Worm (Caenorhabditis elegans) whole organism, L2 larva: ENCODE data around the gene col-84.

Source experiments
- C34F6.9 ChIP-seq: fragments of 150-350 bp; optimal IDR thresholded peaks from 2 replicates; lab custom pipeline; 2014; ENCODE audit warnings: missing biosample characterization, missing genetic modification characterization
- F13H6.1 ChIP-seq: sonication (generic microtip); optimal IDR thresholded peaks from 2 replicates; lab custom pipeline; 2016; ENCODE audit warnings: missing genetic modification characterization, missing compliant biosample characterization
- R02D3.7 ChIP-seq: fragments of 150-350 bp; optimal IDR thresholded peaks from 2 replicates; lab custom pipeline; 2014; ENCODE audit warnings: missing biosample characterization, missing genetic modification characterization
- Y55F3AM.14 ChIP-seq: fragments of 200-800 bp; sonication (Bioruptor generic); optimal IDR thresholded peaks from 2 replicates; lab custom pipeline; 2018; ENCODE audit warnings: mild to moderate bottlenecking, missing genetic modification characterization, missing compliant biosample characterization
- ZK546.5 ChIP-seq: sonication (generic microtip); optimal IDR thresholded peaks from 2 replicates; lab custom pipeline; 2017; ENCODE audit warnings: missing biosample characterization, missing genetic modification characterization
- alr-1 ChIP-seq: fragments of 150-350 bp; optimal IDR thresholded peaks from 2 replicates; lab custom pipeline; 2014; ENCODE audit warnings: missing biosample characterization, missing genetic modification characterization
- aly-2 ChIP-seq: fragments of 150-350 bp; optimal IDR thresholded peaks from 2 replicates; lab custom pipeline; 2014; ENCODE audit warnings: missing biosample characterization, missing genetic modification characterization
- blmp-1 ChIP-seq: sonication (generic microtip); optimal IDR thresholded peaks from 2 replicates; lab custom pipeline; 2017; ENCODE audit warnings: missing genetic modification characterization, mild to moderate bottlenecking, missing compliant biosample characterization, antibody characterized with exemption, moderate library complexity; ENCODE audit not compliant: insufficient read depth
- ceh-16 ChIP-seq: fragments of 150-350 bp; optimal IDR thresholded peaks from 2 replicates; lab custom pipeline; 2014; ENCODE audit warnings: missing biosample characterization, missing genetic modification characterization
- ceh-82 ChIP-seq: fragments of 150-350 bp; optimal IDR thresholded peaks from 2 replicates; lab custom pipeline; 2014; ENCODE audit warnings: missing biosample characterization, missing genetic modification characterization
- crh-2 ChIP-seq: sonication (generic microtip); optimal IDR thresholded peaks from 2 replicates; lab custom pipeline; 2017; ENCODE audit warnings: missing biosample characterization, missing genetic modification characterization
- dmd-4 ChIP-seq: sonication (generic microtip); optimal IDR thresholded peaks from 2 replicates; lab custom pipeline; 2017; ENCODE audit warnings: missing biosample characterization, missing genetic modification characterization
- egl-27 ChIP-seq: sonication (generic microtip); optimal IDR thresholded peaks from 3 replicates; lab custom pipeline; 2017; ENCODE audit warnings: missing biosample characterization, missing genetic modification reagents, missing genetic modification characterization
- elt-1 ChIP-seq: fragments of 150-350 bp; optimal IDR thresholded peaks from 2 replicates; lab custom pipeline; 2014; ENCODE audit warnings: missing biosample characterization, missing genetic modification characterization
- elt-3 ChIP-seq: sonication (generic microtip); optimal IDR thresholded peaks from 2 replicates; lab custom pipeline; 2017; ENCODE audit warnings: missing biosample characterization, missing genetic modification characterization
- fos-1 ChIP-seq: fragments of 150-350 bp; optimal IDR thresholded peaks from 2 replicates; lab custom pipeline; 2014; ENCODE audit warnings: missing biosample characterization, missing genetic modification characterization
- gmeb-1 ChIP-seq: fragments of 150-350 bp; optimal IDR thresholded peaks from 2 replicates; lab custom pipeline; 2014; ENCODE audit warnings: missing biosample characterization, missing genetic modification characterization
- lin-11 ChIP-seq: fragments of 150-350 bp; sonication (generic microtip); optimal IDR thresholded peaks from 2 replicates; lab custom pipeline; 2014; ENCODE audit warnings: missing biosample characterization, missing genetic modification characterization, inconsistent platforms, mixed read lengths
- lin-13 ChIP-seq: fragments of 150-350 bp; optimal IDR thresholded peaks from 2 replicates; lab custom pipeline; 2014; ENCODE audit warnings: missing biosample characterization, missing genetic modification reagents, missing genetic modification characterization
- lin-39 ChIP-seq: fragments of 150-350 bp; optimal IDR thresholded peaks from 2 replicates; lab custom pipeline; 2014; ENCODE audit warnings: missing biosample characterization, missing genetic modification reagents, missing genetic modification characterization
- mab-5 ChIP-seq: fragments of 150-350 bp; optimal IDR thresholded peaks from 2 replicates; lab custom pipeline; 2014; ENCODE audit warnings: missing biosample characterization, missing genetic modification characterization
- mbf-1 ChIP-seq: sonication (generic microtip); optimal IDR thresholded peaks from 2 replicates; lab custom pipeline; 2017; ENCODE audit warnings: missing biosample characterization, missing genetic modification characterization
- mdl-1 ChIP-seq, 2 experiments: fragments of 150-350 bp in 1 of 2; sonication (generic microtip) in 1 of 2; optimal IDR thresholded peaks; 2 replicates each; lab custom pipeline; 2017; ENCODE audit warnings: missing biosample characterization in 2 of 2, missing genetic modification characterization in 2 of 2
- nhr-10 ChIP-seq: sonication (generic microtip); optimal IDR thresholded peaks from 2 replicates; lab custom pipeline; 2017; ENCODE audit warnings: missing biosample characterization, missing genetic modification characterization
- nhr-11 ChIP-seq: fragments of 150-350 bp; optimal IDR thresholded peaks from 2 replicates; lab custom pipeline; 2014; ENCODE audit warnings: missing biosample characterization, missing genetic modification characterization
- nhr-12 ChIP-seq: fragments of 150-350 bp; optimal IDR thresholded peaks from 2 replicates; lab custom pipeline; 2014; ENCODE audit warnings: missing biosample characterization, missing genetic modification characterization
- nhr-23 ChIP-seq: fragments of 150-350 bp; optimal IDR thresholded peaks from 2 replicates; lab custom pipeline; 2014; ENCODE audit warnings: missing biosample characterization, missing genetic modification reagents, missing genetic modification characterization
- nhr-237 ChIP-seq: fragments of 150-350 bp; optimal IDR thresholded peaks from 2 replicates; lab custom pipeline; 2014; ENCODE audit warnings: missing biosample characterization, missing genetic modification characterization
- nhr-25 ChIP-seq: fragments of 150-350 bp; sonication (generic microtip); optimal IDR thresholded peaks from 3 replicates; lab custom pipeline; 2014; ENCODE audit warnings: missing biosample characterization, missing genetic modification characterization
- nhr-6 ChIP-seq: fragments of 150-350 bp; optimal IDR thresholded peaks from 2 replicates; lab custom pipeline; 2014; ENCODE audit warnings: missing biosample characterization, missing genetic modification characterization
- nhr-77 ChIP-seq: fragments of 150-350 bp; optimal IDR thresholded peaks from 2 replicates; lab custom pipeline; 2014; ENCODE audit warnings: missing biosample characterization, missing genetic modification characterization
- peb-1 ChIP-seq: fragments of 150-350 bp; optimal IDR thresholded peaks from 2 replicates; lab custom pipeline; 2014; ENCODE audit warnings: missing biosample characterization, missing genetic modification characterization
- sem-4 ChIP-seq: fragments of 150-350 bp; optimal IDR thresholded peaks from 2 replicates; lab custom pipeline; 2014; ENCODE audit warnings: missing biosample characterization, missing genetic modification reagents, missing genetic modification characterization
- skn-1 ChIP-seq: sonication (generic microtip); optimal IDR thresholded peaks from 2 replicates; lab custom pipeline; 2017; ENCODE audit warnings: missing biosample characterization, missing genetic modification characterization
- snpc-4 ChIP-seq: fragments of 150-350 bp; optimal IDR thresholded peaks from 2 replicates; lab custom pipeline; 2014; ENCODE audit warnings: missing biosample characterization, missing genetic modification characterization
- unc-39 ChIP-seq: fragments of 150-350 bp; optimal IDR thresholded peaks from 2 replicates; lab custom pipeline; 2014; ENCODE audit warnings: missing biosample characterization, missing genetic modification characterization
- unc-55 ChIP-seq: fragments of 150-350 bp; sonication (generic microtip); optimal IDR thresholded peaks from 3 replicates; lab custom pipeline; 2014; ENCODE audit warnings: missing biosample characterization, missing genetic modification reagents, missing genetic modification characterization
- unc-62 ChIP-seq: fragments of 150-350 bp; optimal IDR thresholded peaks from 2 replicates; lab custom pipeline; 2014; ENCODE audit warnings: missing biosample characterization, missing genetic modification reagents, missing genetic modification characterization
- zag-1 ChIP-seq: fragments of 150-350 bp; optimal IDR thresholded peaks from 2 replicates; lab custom pipeline; 2014; ENCODE audit warnings: missing biosample characterization, missing genetic modification characterization
- ztf-1 ChIP-seq: fragments of 200-800 bp; sonication (Bioruptor generic); conservative IDR thresholded peaks from 2 replicates; pipeline ENCODE4 v1.3.6; 2022; ENCODE audit warnings: missing genetic modification characterization, missing compliant biosample characterization
- ztf-11 ChIP-seq: sonication (generic microtip); optimal IDR thresholded peaks from 2 replicates; lab custom pipeline; 2017; ENCODE audit warnings: missing biosample characterization, missing genetic modification characterization
- ztf-4 ChIP-seq: fragments of 150-350 bp; optimal IDR thresholded peaks from 2 replicates; lab custom pipeline; 2014; ENCODE audit warnings: missing biosample characterization, missing genetic modification characterization

The col-84 gene

DNA sequence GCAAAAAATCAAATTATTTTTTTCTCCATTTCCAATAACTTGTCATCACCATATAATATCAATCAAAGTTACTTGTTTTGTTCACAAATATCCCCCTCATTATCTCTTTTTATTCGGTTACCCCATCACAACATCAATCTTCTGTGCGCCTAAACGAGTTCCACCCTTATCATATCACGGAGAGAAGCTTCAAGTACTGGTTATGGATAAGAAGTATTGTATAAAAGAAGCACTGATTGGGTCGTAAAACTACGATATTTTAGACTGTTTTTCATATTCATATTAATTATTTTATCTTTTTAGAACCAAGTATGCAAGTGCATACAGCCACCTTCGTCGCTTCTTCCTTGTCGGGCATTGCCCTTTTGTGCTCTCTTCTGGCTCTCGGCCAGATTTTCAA lies at the start of gene col-84:
Gene col-84, plus strand, starts transcription at position 301 of the 400 bp plus-strand sequence.
- TF ChIP-seq nhr-25 (tag; lab: Kevin White, UChicago) (no peak), ztf-1 (no peak), ceh-16 (no peak), snpc-4 (tag; lab: Kevin White, UChicago) (no peak), peb-1 (no peak), mab-5 (no peak), nhr-237 (no peak)

DNA sequence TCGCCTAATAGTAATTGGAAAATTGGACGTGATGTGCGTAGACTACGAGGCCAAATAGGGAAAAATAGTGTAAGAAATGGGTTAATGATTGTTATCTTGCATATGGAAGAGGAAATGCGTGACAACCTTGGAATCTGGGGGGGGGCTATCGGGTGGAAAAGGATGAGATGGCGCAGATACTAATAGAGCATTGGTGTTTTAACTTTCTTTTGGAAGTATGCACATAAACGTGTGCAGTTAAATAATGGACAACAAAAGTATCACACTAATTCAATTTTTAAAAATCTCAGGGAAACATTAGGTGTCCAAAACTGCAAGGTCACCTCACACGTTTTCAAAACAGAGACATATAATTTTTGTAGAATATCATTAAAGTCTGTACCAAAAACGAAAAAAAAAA lies 48.5 kb upstream of the col-84 start, which contains the start of gene Y6D1A.2:
Gene Y6D1A.2, minus strand, starts transcription at position 101 of the 400 bp plus-strand sequence.
- TF ChIP-seq snpc-4 (tag; lab: Kevin White, UChicago) (no peak), lin-39 (tag; lab: Kevin White, UChicago) (no peak), mbf-1 (tag; lab: Kevin White, UChicago) (no peak), C34F6.9 (tag; lab: Kevin White, UChicago) (no peak), nhr-25 (tag; lab: Kevin White, UChicago) (no peak), nhr-10 (no peak), nhr-6 (tag; lab: Kevin White, UChicago) (no peak), nhr-237 (no peak), ztf-1 (no peak)

DNA sequence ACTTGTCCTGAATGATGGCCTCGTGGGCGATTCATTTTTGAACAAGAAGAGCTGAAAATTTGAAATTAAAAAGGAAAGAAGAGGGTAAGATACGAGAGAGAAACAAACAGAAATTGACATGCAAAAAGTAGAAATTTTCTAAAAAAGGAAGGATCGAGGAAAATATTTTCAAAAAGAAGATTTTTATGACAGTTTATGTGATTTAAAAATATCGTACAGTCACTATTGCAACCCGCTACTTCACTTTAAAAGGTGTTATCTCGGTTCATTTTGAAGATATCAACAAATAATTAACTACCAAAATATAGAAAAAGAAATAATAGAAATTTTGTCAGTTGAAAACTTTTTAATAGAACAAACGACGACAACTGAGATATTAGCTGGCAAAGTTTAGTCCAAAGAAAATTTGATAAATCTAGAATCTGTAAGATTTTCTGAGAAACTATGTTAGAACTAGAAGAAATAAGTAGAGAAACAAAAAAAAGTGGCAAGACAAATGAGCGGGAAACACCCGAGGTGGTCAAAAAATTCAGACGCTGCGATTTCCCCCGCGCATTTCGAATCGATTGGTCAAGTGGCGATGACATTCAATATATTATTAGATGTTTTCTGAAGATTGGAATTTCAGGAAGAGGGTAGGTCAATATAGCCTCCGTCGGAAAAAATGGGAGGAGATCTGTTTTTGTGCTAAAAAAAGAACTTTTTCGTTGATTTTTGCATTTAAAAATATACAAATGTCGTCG lies 44.6 kb upstream of the col-84 start, which contains the start of gene Y6D1A.1:
Gene Y6D1A.1, minus strand, starts transcription at position 51 of the 743 bp plus-strand sequence.
- TF ChIP-seq nhr-237 (no peak), ztf-4 (tag; lab: Kevin White, UChicago) (no peak), peb-1 (no peak)

DNA sequence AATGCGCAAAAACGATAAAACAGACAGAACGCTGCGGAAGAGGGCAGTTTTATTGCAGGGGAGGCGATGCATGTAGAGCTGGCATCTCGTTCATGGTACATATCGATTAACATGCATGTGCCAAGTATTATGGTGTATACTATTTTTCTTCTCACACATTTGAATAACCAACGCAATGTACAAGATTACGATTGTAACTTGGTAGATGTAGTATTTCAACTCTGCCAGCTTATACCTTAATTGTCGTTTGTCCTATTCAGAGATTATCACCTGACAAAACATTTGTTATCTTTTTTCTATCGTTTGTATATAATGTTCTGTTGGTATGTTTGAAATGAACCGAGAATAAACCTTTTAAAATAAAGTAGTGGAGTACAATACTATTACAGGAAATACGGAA lies 38.4 kb upstream of the col-84 start, which contains the start of gene pes-5:
Gene pes-5, minus strand, starts transcription at position 101 of the 400 bp plus-strand sequence.
- no peak for TF ChIP-seq lin-39 (tag; lab: Kevin White, UChicago)
- no peak for TF ChIP-seq lin-11
- TF ChIP-seq zag-1 (tag; lab: Kevin White, UChicago): no peak
- no peak for TF ChIP-seq elt-3 (tag; lab: Kevin White, UChicago)
- no peak for TF ChIP-seq fos-1
- TF ChIP-seq nhr-6 (tag; lab: Kevin White, UChicago): no peak
- TF ChIP-seq ceh-16: no peak

DNA sequence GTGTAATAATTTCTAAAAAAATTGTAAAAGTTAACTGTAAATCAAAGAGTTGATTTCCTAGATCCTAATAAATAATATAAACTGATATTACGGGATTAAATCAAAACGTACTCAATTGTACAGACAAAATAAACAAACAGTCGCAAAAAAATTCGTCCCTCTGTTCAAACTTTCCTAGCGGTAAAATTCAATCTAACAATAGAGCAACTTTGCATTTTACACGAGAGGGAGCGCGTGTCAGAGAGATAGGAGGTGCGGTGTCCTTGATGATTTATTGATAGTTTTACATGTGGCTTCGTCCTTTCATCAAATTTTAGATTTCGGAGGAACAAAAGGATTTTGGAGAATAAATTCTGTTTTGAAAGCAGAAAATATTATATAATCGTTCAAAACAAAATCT lies 37.7 kb upstream of the col-84 start:
- no peak for TF ChIP-seq snpc-4 (tag; lab: Kevin White, UChicago)
- no peak for TF ChIP-seq nhr-237
- TF ChIP-seq zag-1 (tag; lab: Kevin White, UChicago): no peak
- TF ChIP-seq lin-13: no peak
- TF ChIP-seq elt-1 (tag; lab: Kevin White, UChicago): no peak
- no peak for TF ChIP-seq mab-5
- TF ChIP-seq F13H6.1 (tag; lab: Kevin White, UChicago): no peak
- TF ChIP-seq unc-62 (GFP tag; lab: Kevin White, UChicago): no peak
- no peak for TF ChIP-seq mdl-1 (tag; optimal IDR thresholded peaks at IDR 0.05; lab: Kevin White, UChicago)
- TF ChIP-seq nhr-25 (tag; lab: Kevin White, UChicago): peak; percentile 13
- no peak for TF ChIP-seq mbf-1 (tag; lab: Kevin White, UChicago)
- no peak for TF ChIP-seq aly-2 (tag; lab: Kevin White, UChicago)
- TF ChIP-seq nhr-77 (tag; lab: Kevin White, UChicago): no peak
- no peak for TF ChIP-seq ceh-82 (tag; lab: Kevin White, UChicago)
- TF ChIP-seq egl-27: no peak
- TF ChIP-seq lin-39 (tag; lab: Kevin White, UChicago): no peak
- no peak for TF ChIP-seq nhr-12 (tag; lab: Kevin White, UChicago)
- no peak for TF ChIP-seq R02D3.7 (tag; lab: Kevin White, UChicago)
- TF ChIP-seq gmeb-1 (tag; lab: Kevin White, UChicago): no peak
- TF ChIP-seq ztf-11: no peak
- TF ChIP-seq dmd-4 (tag; lab: Kevin White, UChicago): no peak
- TF ChIP-seq lin-11: no peak
- TF ChIP-seq nhr-23 (tag; lab: Kevin White, UChicago): no peak
- TF ChIP-seq sem-4: no peak
- no peak for TF ChIP-seq unc-55 (GFP tag; lab: Kevin White, UChicago)
- TF ChIP-seq skn-1 (tag; lab: Kevin White, UChicago): no peak
- peak; percentile 29 for TF ChIP-seq fos-1
- TF ChIP-seq nhr-11 (tag; lab: Kevin White, UChicago): no peak
- no peak for TF ChIP-seq unc-39
- TF ChIP-seq elt-3 (tag; lab: Kevin White, UChicago): no peak
- TF ChIP-seq peb-1: no peak
- no peak for TF ChIP-seq alr-1 (tag; lab: Kevin White, UChicago)
- no peak for TF ChIP-seq ztf-1
- TF ChIP-seq crh-2: peak; percentile 47
- TF ChIP-seq ZK546.5 (tag; lab: Kevin White, UChicago): no peak
- no peak for TF ChIP-seq C34F6.9 (tag; lab: Kevin White, UChicago)
- TF ChIP-seq blmp-1 (tag; lab: Kevin White, UChicago): no peak
- no peak for TF ChIP-seq nhr-6 (tag; lab: Kevin White, UChicago)
- TF ChIP-seq Y55F3AM.14 (GFP tag; lab: Kevin White, UChicago): no peak
